Fruit fly (Drosophila melanogaster): ENCODE results near the gene RpL17.

The RpL17 gene

dm6 chrX:6699255-6699885, 44.7 kb downstream of the RpL17 start, which contains the start of gene CG14441 (continued):
- TF ChIP-seq Rfx (GFP tag; IDR thresholded peaks at IDR 0.05) (peak; percentile 53), Tbp (GFP tag; optimal IDR thresholded peaks at IDR 0.05) (no peak), sens (GFP tag) (peak; percentile 94), CG14710 (tag; optimal IDR thresholded peaks at IDR 0.05) (peak; percentile 54), ranshi (GFP tag; IDR thresholded peaks at IDR 0.05) (no peak), Blimp-1 (GFP tag; optimal IDR thresholded peaks at IDR 0.05) (no peak), gro (GFP tag; optimal IDR thresholded peaks at IDR 0.05) (peak; percentile 71), gem (tag; optimal IDR thresholded peaks at IDR 0.05) (peak; percentile 44), kni (GFP tag; optimal IDR thresholded peaks at IDR 0.05) (peak; percentile 54), Trl (optimal IDR thresholded peaks at IDR 0.05) (no peak), Trl (GFP tag; optimal IDR thresholded peaks at IDR 0.05) (peak; percentile 28), CG13287 (GFP tag; IDR thresholded peaks at IDR 0.05; ENCODE audit: partially characterized antibody) (peak; percentile 100), CG14050 (GFP tag; IDR thresholded peaks at IDR 0.05) (no peak), inv (GFP tag; IDR thresholded peaks at IDR 0.05; ENCODE audit: partially characterized antibody) (peak; percentile 95), CG2875 (GFP tag; optimal IDR thresholded peaks at IDR 0.05) (no peak), Hr39 (optimal IDR thresholded peaks at IDR 0.05) (no peak), CG7271 (tag; optimal IDR thresholded peaks at IDR 0.05) (peak; percentile 13), CG34376 (GFP tag; optimal IDR thresholded peaks at IDR 0.05) (peak; percentile 89), wor (GFP tag; IDR thresholded peaks at IDR 0.05) (no peak), Ada2b (GFP tag; IDR thresholded peaks at IDR 0.05) (no peak), gt (GFP tag; IDR thresholded peaks at IDR 0.05) (no peak), CG10654 (GFP tag; optimal IDR thresholded peaks at IDR 0.05) (no peak), sna (GFP tag; IDR thresholded peaks at IDR 0.05; ENCODE audit: partially characterized antibody) (peak; percentile 99), Dbx (GFP tag; IDR thresholded peaks at IDR 0.05) (peak; percentile 32; the same call in 1 of the 3 replicates), TFAM (GFP tag; optimal IDR thresholded peaks at IDR 0.05) (no peak), grau (tag; optimal IDR thresholded peaks at IDR 0.05) (peak; percentile 65), CG30431 (GFP tag; optimal IDR thresholded peaks at IDR 0.05) (no peak), CG7839 (tag; optimal IDR thresholded peaks at IDR 0.05) (peak; percentile 44), CG10321 (GFP tag; IDR thresholded peaks at IDR 0.05) (no peak), klu (GFP tag; IDR thresholded peaks at IDR 0.05) (no peak), kay (GFP tag; optimal IDR thresholded peaks at IDR 0.05) (peak; percentile 1), B-H2 (GFP tag; optimal IDR thresholded peaks at IDR 0.05) (peak; percentile 78), Abd-B (GFP tag; optimal IDR thresholded peaks at IDR 0.05) (no peak), CG8281 (tag; optimal IDR thresholded peaks at IDR 0.05) (peak; percentile 97), oc (tag; optimal IDR thresholded peaks at IDR 0.05) (no peak), zen (tag; optimal IDR thresholded peaks at IDR 0.05) (no peak), zfh2 (GFP tag; optimal IDR thresholded peaks at IDR 0.05) (no peak), tio (GFP tag; optimal IDR thresholded peaks at IDR 0.05) (no peak), ro (GFP tag; IDR thresholded peaks at IDR 0.05) (no peak), stwl (tag; optimal IDR thresholded peaks at IDR 0.05) (no peak), pum (GFP tag; optimal IDR thresholded peaks at IDR 0.05) (no peak), onecut (GFP tag; IDR thresholded peaks at IDR 0.05) (no peak), cg (GFP tag; optimal IDR thresholded peaks at IDR 0.05) (peak; percentile 65), CG13894 (tag; optimal IDR thresholded peaks at IDR 0.05) (peak; percentile 77), sim (GFP tag; IDR thresholded peaks at IDR 0.05) (no peak), sr (GFP tag; IDR thresholded peaks at IDR 0.05) (no peak), CG16863 (GFP tag; optimal IDR thresholded peaks at IDR 0.05) (no peak), dimm (GFP tag; IDR thresholded peaks at IDR 0.05) (no peak), CG8089 (GFP tag; optimal IDR thresholded peaks at IDR 0.05) (peak; percentile 26), CG18476 (GFP tag; optimal IDR thresholded peaks at IDR 0.05) (peak; percentile 3), CG6854 (GFP tag; optimal IDR thresholded peaks at IDR 0.05) (peak; percentile 68)

Data from whole organism, embryonic.